Fruit fly (Drosophila melanogaster): ENCODE results near the gene del.

Gene del

dm6 chr2L:21102399-21103108 is 45.8 kb downstream of the del start, which contains the start of gene CG9257 (continued):
- TF ChIP-seq CG9932 (GFP tag; IDR thresholded peaks at IDR 0.05) (0 out of 2 replicates have a peak, but pooled peaks have one; percentile 38), CG33557 (GFP tag; optimal IDR thresholded peaks at IDR 0.05) (no peak), NC2β (GFP tag; optimal IDR thresholded peaks at IDR 0.05) (no peak), CG7987 (GFP tag; optimal IDR thresholded peaks at IDR 0.05) (no peak), Stat92E (GFP tag; optimal IDR thresholded peaks at IDR 0.05) (peak in 1 of 3 experiments; percentile 32), CG8924 (tag; optimal IDR thresholded peaks at IDR 0.05) (no peak), ham (GFP tag; IDR thresholded peaks at IDR 0.05) (no peak), chn (GFP tag; optimal IDR thresholded peaks at IDR 0.05) (no peak), fu2 (GFP tag; optimal IDR thresholded peaks at IDR 0.05) (peak; percentile 64), CTCF (GFP tag; optimal IDR thresholded peaks at IDR 0.05) (no peak), CG4424 (GFP tag; optimal IDR thresholded peaks at IDR 0.05) (peak; percentile 20), CG6175 (GFP tag; IDR thresholded peaks at IDR 0.05) (no peak), chm (GFP tag; IDR thresholded peaks at IDR 0.05) (no peak), CG7928 (GFP tag; optimal IDR thresholded peaks at IDR 0.05) (no peak), slbo (GFP tag; IDR thresholded peaks at IDR 0.05) (peak; percentile 16; the same call in 1 of the 2 replicates), CG10431 (GFP tag; optimal IDR thresholded peaks at IDR 0.05) (peak; percentile 60), CG13624 (GFP tag; optimal IDR thresholded peaks at IDR 0.05) (no peak), Jarid2 (GFP tag; optimal IDR thresholded peaks at IDR 0.05) (no peak), CG8765 (GFP tag; IDR thresholded peaks at IDR 0.05) (no peak), CG7786 (GFP tag; optimal IDR thresholded peaks at IDR 0.05) (peak; percentile 0), Trl (optimal IDR thresholded peaks at IDR 0.05) (no peak), Trl (GFP tag; optimal IDR thresholded peaks at IDR 0.05) (peak; percentile 22), wdn (GFP tag; IDR thresholded peaks at IDR 0.05) (no peak), CG12219 (GFP tag; optimal IDR thresholded peaks at IDR 0.05) (no peak), slp2 (GFP tag; optimal IDR thresholded peaks at IDR 0.05) (no peak), ATbp (GFP tag; optimal IDR thresholded peaks at IDR 0.05) (no peak), CG1233 (GFP tag; optimal IDR thresholded peaks at IDR 0.05) (no peak), Drgx (GFP tag; IDR thresholded peaks at IDR 0.05) (no peak), rib (GFP tag; IDR thresholded peaks at IDR 0.05) (no peak), sna (GFP tag; IDR thresholded peaks at IDR 0.05; ENCODE audit: partially characterized antibody) (0 out of 2 replicates have a peak, but pooled peaks have one; percentile 31), CG3065 (GFP tag; optimal IDR thresholded peaks at IDR 0.05) (no peak), CG17186 (GFP tag; optimal IDR thresholded peaks at IDR 0.05) (peak; percentile 48), jing (GFP tag; optimal IDR thresholded peaks at IDR 0.05) (no peak), bab2 (GFP tag; optimal IDR thresholded peaks at IDR 0.05) (peak; percentile 6), maf-S (GFP tag; optimal IDR thresholded peaks at IDR 0.05) (no peak), ind (GFP tag; optimal IDR thresholded peaks at IDR 0.05) (no peak), fd102C (GFP tag; optimal IDR thresholded peaks at IDR 0.05) (no peak), CG2120 (GFP tag; optimal IDR thresholded peaks at IDR 0.05) (peak; percentile 45), Poxn (GFP tag; IDR thresholded peaks at IDR 0.05) (no peak), CG9797 (GFP tag; optimal IDR thresholded peaks at IDR 0.05) (peak; percentile 86), Side (GFP tag; optimal IDR thresholded peaks at IDR 0.05) (peak; percentile 6), pum (GFP tag; optimal IDR thresholded peaks at IDR 0.05) (no peak), HLH54F (GFP tag; optimal IDR thresholded peaks at IDR 0.05) (no peak), Hr39 (optimal IDR thresholded peaks at IDR 0.05) (no peak), CG6654 (GFP tag; optimal IDR thresholded peaks at IDR 0.05) (no peak), lilli (GFP tag; optimal IDR thresholded peaks at IDR 0.05) (peak; percentile 46), CG18599 (GFP tag; optimal IDR thresholded peaks at IDR 0.05) (no peak), CG13287 (GFP tag; IDR thresholded peaks at IDR 0.05; ENCODE audit: partially characterized antibody) (peak; percentile 18; the same call in 1 of the 2 replicates), CG11085 (GFP tag; IDR thresholded peaks at IDR 0.05) (no peak), CG2116 (GFP tag; optimal IDR thresholded peaks at IDR 0.05) (peak; percentile 36), CG7357 (GFP tag; IDR thresholded peaks at IDR 0.05) (no peak), CG4854 (GFP tag; optimal IDR thresholded peaks at IDR 0.05) (no peak)
